Fruit fly (Drosophila melanogaster): ENCODE data around the gene atilla.
A peak's percentile ranks its signal among the peaks of the same experiment; 100 is the strongest.

The atilla gene

dm6 chr2L:12194858-12195257, 17.2 kb upstream of the atilla start (continued):
- TF ChIP-seq Meics (GFP tag; optimal IDR thresholded peaks at IDR 0.05), result no peak
- TF ChIP-seq CG10147 (GFP tag; optimal IDR thresholded peaks at IDR 0.05), result no peak
- no peak for TF ChIP-seq CG43689 (GFP tag; IDR thresholded peaks at IDR 0.05)
- peak; percentile 6 for TF ChIP-seq sens (GFP tag)
- no peak for TF ChIP-seq CG2202 (tag; optimal IDR thresholded peaks at IDR 0.05)
- no peak for TF ChIP-seq CG17568 (GFP tag; optimal IDR thresholded peaks at IDR 0.05)
- TF ChIP-seq CG8478 (optimal IDR thresholded peaks at IDR 0.05), result no peak
- TF ChIP-seq Gug (GFP tag; IDR thresholded peaks at IDR 0.05), result no peak; the same call in 3 of the 4 replicates
- no peak for TF ChIP-seq pan (optimal IDR thresholded peaks at IDR 0.05)
- TF ChIP-seq pan (GFP tag; optimal IDR thresholded peaks at IDR 0.05 in 1 of 2, IDR thresholded peaks at IDR 0.05 in 1 of 2), result peak in 1 of 2 experiments; percentile 28
- TF ChIP-seq ewg (GFP tag; optimal IDR thresholded peaks at IDR 0.05), result no peak
- no peak for TF ChIP-seq CG10267 (tag; optimal IDR thresholded peaks at IDR 0.05)

DNA sequence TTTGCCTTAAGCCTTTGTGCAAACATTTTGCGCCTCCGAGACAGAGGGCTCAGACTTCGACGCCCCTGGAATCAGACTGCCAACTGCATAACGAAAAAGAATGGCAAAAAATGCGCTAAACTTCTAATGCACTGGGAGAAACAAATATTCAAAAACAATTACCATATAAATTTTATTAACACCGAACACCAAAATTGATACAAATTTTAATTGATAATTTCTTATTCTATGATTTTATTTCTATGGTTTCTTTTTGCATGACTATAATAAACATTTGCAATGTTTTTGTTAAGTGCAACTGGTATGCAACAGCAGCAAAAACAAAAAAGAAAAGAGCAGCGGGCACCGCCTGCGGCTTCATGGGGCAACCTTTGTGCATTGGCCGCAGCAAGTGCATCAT, 15.3 kb upstream of the atilla start:
- TF ChIP-seq Drgx (GFP tag; IDR thresholded peaks at IDR 0.05) (0 out of 2 replicates have a peak, but pooled peaks have one; percentile 10), Ets65A (GFP tag) (peak; percentile 9), CG10462 (GFP tag; optimal IDR thresholded peaks at IDR 0.05) (no peak), sens (GFP tag) (peak; percentile 61)

- no peak for TF ChIP-seq CG4617 (GFP tag; optimal IDR thresholded peaks at IDR 0.05; ENCODE audit: borderline replicate concordance)
- no peak for TF ChIP-seq eve (GFP tag; optimal IDR thresholded peaks at IDR 0.05)
- TF ChIP-seq CG1603 (tag; optimal IDR thresholded peaks at IDR 0.05), result peak; percentile 63
- TF ChIP-seq CG30020 (tag; optimal IDR thresholded peaks at IDR 0.05), result peak; percentile 72
- TF ChIP-seq stwl (tag; optimal IDR thresholded peaks at IDR 0.05), result peak; percentile 90
- peak; percentile 64 for TF ChIP-seq zen (tag; optimal IDR thresholded peaks at IDR 0.05)
- peak; percentile 63 for TF ChIP-seq CG2116 (GFP tag; optimal IDR thresholded peaks at IDR 0.05)
- peak; percentile 71 for TF ChIP-seq pfk (GFP tag; optimal IDR thresholded peaks at IDR 0.05)
- no peak for TF ChIP-seq CG8765 (GFP tag; IDR thresholded peaks at IDR 0.05)
- TF ChIP-seq hkb (optimal IDR thresholded peaks at IDR 0.05), result no peak
- no peak for TF ChIP-seq hkb (GFP tag; IDR thresholded peaks at IDR 0.05)
- TF ChIP-seq Sry-δ (GFP tag; optimal IDR thresholded peaks at IDR 0.05), result peak; percentile 13
- TF ChIP-seq Nf-YA (GFP tag; IDR thresholded peaks at IDR 0.05), result no peak
- no peak for TF ChIP-seq Adf1 (GFP tag; IDR thresholded peaks at IDR 0.05)
These were observed 3.1 kb downstream of the atilla start, which contains the start of gene bru1 for dm6 chr2L:12174493-12175129. Gene bru1 (plus strand): TSS chr2L:12175004.

- peak; percentile 62 for TF ChIP-seq trem (tag; optimal IDR thresholded peaks at IDR 0.05)
- peak; percentile 55 for TF ChIP-seq CG17186 (GFP tag; optimal IDR thresholded peaks at IDR 0.05)
- TF ChIP-seq CG1603 (tag; optimal IDR thresholded peaks at IDR 0.05), result peak; percentile 67
- no peak for TF ChIP-seq CG3838 (GFP tag; optimal IDR thresholded peaks at IDR 0.05)
- TF ChIP-seq CG3281 (GFP tag; optimal IDR thresholded peaks at IDR 0.05), result no peak
- TF ChIP-seq Kr (GFP tag; optimal IDR thresholded peaks at IDR 0.05), result no peak
- peak; percentile 34 for TF ChIP-seq CG12659 (GFP tag; optimal IDR thresholded peaks at IDR 0.05)
- no peak for TF ChIP-seq chif (GFP tag; optimal IDR thresholded peaks at IDR 0.05)
- TF ChIP-seq Usf (GFP tag; optimal IDR thresholded peaks at IDR 0.05), result no peak
- TF ChIP-seq croc (GFP tag; conservative IDR thresholded peaks at IDR 0.05), result no peak
- no peak for TF ChIP-seq ab (GFP tag; optimal IDR thresholded peaks at IDR 0.05)
- TF ChIP-seq YL-1 (GFP tag; optimal IDR thresholded peaks at IDR 0.05), result peak; percentile 56
- no peak for TF ChIP-seq CG8388 (GFP tag; optimal IDR thresholded peaks at IDR 0.05)
- TF ChIP-seq ERR (GFP tag; optimal IDR thresholded peaks at IDR 0.05), result no peak
- TF ChIP-seq CG33213 (GFP tag; optimal IDR thresholded peaks at IDR 0.05), result peak; percentile 36
- TF ChIP-seq E2f2 (GFP tag; IDR thresholded peaks at IDR 0.05), result peak; percentile 52
- TF ChIP-seq CG12155 (GFP tag; optimal IDR thresholded peaks at IDR 0.05), result peak; percentile 50
- peak; percentile 86 for TF ChIP-seq pzg (GFP tag; optimal IDR thresholded peaks at IDR 0.05)
- no peak for TF ChIP-seq vvl (GFP tag; IDR thresholded peaks at IDR 0.05)
These were observed 5.0 kb downstream of the atilla start, which contains the start of the genes CG6583 and crok for dm6 chr2L:12172536-12173234. Gene CG6583 (minus strand): TSS chr2L:12172586. Gene crok (plus strand): TSS chr2L:12172981.

Data from whole organism, embryonic.